Worm (Caenorhabditis elegans) whole organism, young adult: Measurements from ENCODE around the gene pmk-2.
A peak's percentile ranks its signal among the peaks of the same experiment; 100 is the strongest.

Experiments used
- C06A6.2 ChIP-seq: fragments of 200-800 bp; sonication (Bioruptor generic); conservative IDR thresholded peaks from 2 replicates; pipeline ENCODE4 v1.3.6; 2022; ENCODE audit warnings: missing genetic modification characterization, missing compliant biosample characterization
- F37B4.10 ChIP-seq: fragments of 200-800 bp; sonication (Bioruptor generic); IDR thresholded peaks from 2 replicates; pipeline ENCODE4 v1.3.6; 2022; ENCODE audit warnings: missing genetic modification characterization, missing compliant biosample characterization
- attf-5 ChIP-seq: fragments of 200-800 bp; sonication (Bioruptor generic); optimal IDR thresholded peaks from 2 replicates; lab custom pipeline; 2018; ENCODE audit warnings: mild to moderate bottlenecking, missing genetic modification characterization, missing compliant biosample characterization
- pha-4 ChIP-seq: fragments of 150-350 bp; sonication (generic microtip); optimal IDR thresholded peaks from 2 replicates; lab custom pipeline; 2014; ENCODE audit warnings: missing biosample characterization, missing genetic modification reagents, missing genetic modification characterization
- somi-1 ChIP-seq: fragments of 200-800 bp; sonication (Bioruptor generic); optimal IDR thresholded peaks from 2 replicates; lab custom pipeline; 2018; ENCODE audit warnings: mild to moderate bottlenecking, missing genetic modification characterization, missing compliant biosample characterization
- unc-62 ChIP-seq: fragments of 150-350 bp; optimal IDR thresholded peaks from 2 replicates; lab custom pipeline; 2014; ENCODE audit warnings: missing biosample characterization, missing genetic modification reagents, missing genetic modification characterization
- ztf-28 ChIP-seq: fragments of 200-800 bp; sonication (Bioruptor generic); IDR thresholded peaks from 2 replicates; pipeline ENCODE4 v1.3.6; 2022; ENCODE audit warnings: missing genetic modification reagents, missing genetic modification characterization, missing compliant biosample characterization

- TF ChIP-seq F37B4.10 = no peak
- peak; percentile 48 for TF ChIP-seq attf-5 (GFP tag; lab: Kevin White, UChicago)
- no peak for TF ChIP-seq unc-62 (GFP tag; lab: Kevin White, UChicago)
- no peak for TF ChIP-seq pha-4
- no peak for TF ChIP-seq somi-1 (GFP tag; lab: Kevin White, UChicago)
- TF ChIP-seq C06A6.2 (GFP tag; lab: Robert Waterston, UW) = no peak
- TF ChIP-seq ztf-28 = no peak
Measured at ce11 chrIV:8133536-8133935, 9.8 kb upstream of the pmk-2 start, which contains the start of gene sph-1.
